Fruit fly (Drosophila melanogaster) whole organism, pupa: ENCODE data around the gene PIG-K.
A peak's percentile ranks its signal among the peaks of the same experiment; 100 is the strongest.

ENCODE experiments used
- CG10348 ChIP-seq: fragments of 200-800 bp; sonication (Bioruptor generic); IDR thresholded peaks from 2 replicates; pipeline ENCODE4 v1.3.6; 2022; ENCODE audit warnings: missing biosample characterization, missing genetic modification characterization
- CG12605 ChIP-seq: fragments of 200-800 bp; sonication (Bioruptor generic); IDR thresholded peaks from 2 replicates; pipeline ENCODE4 v1.3.6; 2022; ENCODE audit warnings: missing biosample characterization, missing genetic modification characterization
- CG13204 ChIP-seq: fragments of 200-800 bp; sonication (Bioruptor generic); optimal IDR thresholded peaks from 2 replicates; lab custom pipeline; 2018; ENCODE audit warnings: missing biosample characterization, mild to moderate bottlenecking, missing genetic modification characterization, moderate library complexity
- CG14655 ChIP-seq: fragments of 200-800 bp; sonication (Bioruptor generic); optimal IDR thresholded peaks from 3 replicates; lab custom pipeline; 2017; ENCODE audit warnings: mild to moderate bottlenecking, missing biosample characterization, missing genetic modification reagents, missing genetic modification characterization
- CG15710 ChIP-seq: fragments of 200-800 bp; sonication (Bioruptor generic); optimal IDR thresholded peaks from 2 replicates; lab custom pipeline; 2018; ENCODE audit warnings: missing biosample characterization, mild to moderate bottlenecking, missing genetic modification characterization, moderate library complexity
- CG17806 ChIP-seq: fragments of 200-800 bp; sonication (Bioruptor generic); optimal IDR thresholded peaks from 2 replicates; lab custom pipeline; 2018; ENCODE audit warnings: missing biosample characterization, mild to moderate bottlenecking, missing genetic modification characterization, moderate library complexity
- CG32121 ChIP-seq: fragments of 200-800 bp; sonication (Bioruptor generic); IDR thresholded peaks from 2 replicates; pipeline ENCODE4 v1.3.6; 2022; ENCODE audit warnings: missing biosample characterization, missing genetic modification characterization
- CG34367 ChIP-seq: fragments of 200-800 bp; sonication (Bioruptor generic); optimal IDR thresholded peaks from 2 replicates; lab custom pipeline; 2018; ENCODE audit warnings: missing biosample characterization, mild to moderate bottlenecking, missing genetic modification characterization
- CG4496 ChIP-seq: fragments of 200-800 bp; sonication (Bioruptor generic); IDR thresholded peaks from 3 replicates; pipeline ENCODE4 v1.3.6; 2022; ENCODE audit warnings: missing biosample characterization, missing genetic modification characterization
- CG8159 ChIP-seq: fragments of 200-800 bp; sonication (Bioruptor generic); optimal IDR thresholded peaks from 3 replicates; lab custom pipeline; 2018; ENCODE audit warnings: missing biosample characterization, mild to moderate bottlenecking, missing genetic modification characterization, moderate library complexity
- CG8301 ChIP-seq: fragments of 200-800 bp; sonication (Bioruptor generic); optimal IDR thresholded peaks from 2 replicates; lab custom pipeline; 2018; ENCODE audit warnings: missing biosample characterization, mild to moderate bottlenecking, missing genetic modification characterization
- CG9948 ChIP-seq: fragments of 200-800 bp; sonication (Bioruptor generic); optimal IDR thresholded peaks from 2 replicates; lab custom pipeline; 2018; ENCODE audit warnings: missing biosample characterization, mild to moderate bottlenecking, missing genetic modification characterization, moderate library complexity
- D1 ChIP-seq: fragments of 200-800 bp; sonication (Bioruptor generic); optimal IDR thresholded peaks from 2 replicates; lab custom pipeline; 2018; ENCODE audit warnings: missing biosample characterization, mild to moderate bottlenecking, missing genetic modification characterization, moderate library complexity
- EcR ChIP-seq: fragments of 200-800 bp; sonication (Bioruptor generic); optimal IDR thresholded peaks from 3 replicates; lab custom pipeline; 2019; ENCODE audit warnings: missing biosample characterization, missing genetic modification characterization, mild to moderate bottlenecking, moderate library complexity, missing genetic modification reagents
- Ets98B ChIP-seq: fragments of 200-800 bp; sonication (Bioruptor generic); IDR thresholded peaks from 2 replicates; pipeline ENCODE4 v1.3.6; 2022; ENCODE audit warnings: missing biosample characterization, missing genetic modification characterization
- Pif1A ChIP-seq: fragments of 200-800 bp; sonication (Bioruptor generic); optimal IDR thresholded peaks from 3 replicates; lab custom pipeline; 2016; ENCODE audit warnings: missing biosample characterization, missing genetic modification characterization
- Pif1B ChIP-seq: fragments of 200-800 bp; sonication (Bioruptor generic); optimal IDR thresholded peaks from 3 replicates; lab custom pipeline; 2016; ENCODE audit warnings: missing biosample characterization, missing genetic modification characterization
- Snoo ChIP-seq: fragments of 200-800 bp; sonication (Bioruptor generic); optimal IDR thresholded peaks from 3 replicates; lab custom pipeline; 2017; ENCODE audit warnings: missing biosample characterization, mild to moderate bottlenecking, missing genetic modification characterization, inconsistent platforms
- fd96Ca ChIP-seq: fragments of 200-800 bp; sonication (Bioruptor generic); IDR thresholded peaks from 3 replicates; pipeline ENCODE4 v1.3.6; 2022; ENCODE audit warnings: missing biosample characterization, missing genetic modification characterization
- gl ChIP-seq: fragments of 200-800 bp; sonication (Bioruptor generic); optimal IDR thresholded peaks from 2 replicates; lab custom pipeline; 2018; ENCODE audit warnings: missing biosample characterization, mild to moderate bottlenecking, missing genetic modification characterization
- rn ChIP-seq: fragments of 200-800 bp; sonication (Bioruptor generic); IDR thresholded peaks from 2 replicates; pipeline ENCODE4 v1.3.6; 2022; ENCODE audit warnings: missing biosample characterization, missing genetic modification characterization

PIG-K gene

DNA sequence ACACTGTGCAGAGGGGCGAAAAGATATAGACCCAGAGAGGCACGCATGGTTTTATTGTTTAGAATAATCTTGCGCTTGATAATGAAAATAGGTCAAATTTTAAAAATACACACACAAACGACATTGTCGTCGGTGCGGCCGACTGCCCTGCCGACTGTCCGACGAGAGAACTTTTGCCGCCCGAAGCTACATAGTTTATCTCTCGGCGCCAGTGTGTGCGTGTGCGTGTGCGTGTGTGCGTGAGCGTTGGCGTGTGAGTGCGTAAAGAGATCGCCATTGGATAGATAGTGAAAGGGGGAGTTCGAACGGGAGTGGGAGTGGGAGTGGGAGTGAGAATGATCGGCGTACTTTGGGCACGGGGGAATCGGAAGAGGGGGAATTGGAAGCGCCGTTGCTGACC, 13.5 kb downstream of the PIG-K start:
- TF ChIP-seq Ets98B (GFP tag; lab: Robert Waterston, UW) (no peak; the same call in 1 of the 2 replicates), Pif1B (GFP tag; lab: Kevin White, UChicago) (no peak), CG4496 (GFP tag; lab: Robert Waterston, UW) (peak; percentile 35; the same call in 1 of the 3 replicates)

- TF ChIP-seq Pif1A (no peak), CG12605 (GFP tag; lab: Robert Waterston, UW) (no peak), Pif1B (GFP tag; lab: Kevin White, UChicago) (no peak)
- TF ChIP-seq, all 21 proteins: peak for 0
Measured at dm6 chrX:1994184-1994583, 15.0 kb downstream of the PIG-K start.

dm6 chrX:1991843-1992242, 17.3 kb downstream of the PIG-K start:
- TF ChIP-seq CG8159 (no peak), CG4496 (GFP tag; lab: Robert Waterston, UW) (peak; percentile 54; the same call in 1 of the 3 replicates), Ets98B (GFP tag; lab: Robert Waterston, UW) (peak; percentile 47; the same call in 1 of the 2 replicates), CG8301 (no peak), CG17806 (no peak), Pif1A (no peak), rn (GFP tag; lab: Robert Waterston, UW) (no peak), gl (no peak), CG14655 (no peak), CG34367 (tag; lab: Kevin White, UChicago) (no peak), Snoo (no peak)

- no peak for TF ChIP-seq rn (GFP tag; lab: Robert Waterston, UW)
- TF ChIP-seq CG15710 (tag; lab: Kevin White, UChicago), result no peak
- no peak for TF ChIP-seq CG13204 (GFP tag; lab: Kevin White, UChicago)
- no peak for TF ChIP-seq Pif1A
- no peak for TF ChIP-seq CG8159
- TF ChIP-seq CG4496 (GFP tag; lab: Robert Waterston, UW), result peak; percentile 24; the same call in 1 of the 3 replicates
- TF ChIP-seq, all 21 proteins: peak for 1
Measured at dm6 chrX:1989981-1990380, 19.2 kb downstream of the PIG-K start.

- TF ChIP-seq Ets98B (GFP tag; lab: Robert Waterston, UW), result peak; percentile 92
- TF ChIP-seq CG32121 (GFP tag; lab: Robert Waterston, UW), result peak; percentile 96
- TF ChIP-seq EcR (GFP tag; lab: Kevin White, UChicago), result no peak
- peak; percentile 75 for TF ChIP-seq CG14655
- peak; percentile 35 for TF ChIP-seq CG9948
- TF ChIP-seq CG8159, result no peak
- peak; percentile 81 for TF ChIP-seq rn (GFP tag; lab: Robert Waterston, UW)
- TF ChIP-seq Snoo, result no peak
- peak; percentile 40 for TF ChIP-seq Pif1A
- TF ChIP-seq CG4496 (GFP tag; lab: Robert Waterston, UW), result peak; percentile 96
- TF ChIP-seq D1, result no peak
- peak; percentile 94 for TF ChIP-seq fd96Ca (GFP tag; lab: Robert Waterston, UW)
- peak; percentile 89 for TF ChIP-seq CG10348 (GFP tag; lab: Robert Waterston, UW)
- no peak for TF ChIP-seq CG34367 (tag; lab: Kevin White, UChicago)
- TF ChIP-seq CG17806, result peak; percentile 11
- TF ChIP-seq Pif1B (GFP tag; lab: Kevin White, UChicago), result peak; percentile 15
- no peak for TF ChIP-seq CG15710 (tag; lab: Kevin White, UChicago)
- TF ChIP-seq CG12605 (GFP tag; lab: Robert Waterston, UW), result peak; percentile 84
- no peak for TF ChIP-seq CG13204 (GFP tag; lab: Kevin White, UChicago)
- peak; percentile 74 for TF ChIP-seq CG8301
- no peak for TF ChIP-seq gl
Measured at dm6 chrX:1988673-1989072, 20.5 kb downstream of the PIG-K start.

- TF ChIP-seq fd96Ca (GFP tag; lab: Robert Waterston, UW) (no peak), CG8159 (no peak), CG15710 (tag; lab: Kevin White, UChicago) (no peak), CG12605 (GFP tag; lab: Robert Waterston, UW) (no peak), CG10348 (GFP tag; lab: Robert Waterston, UW) (no peak), CG8301 (no peak), CG32121 (GFP tag; lab: Robert Waterston, UW) (no peak), CG14655 (no peak), Pif1A (no peak), CG17806 (no peak), EcR (GFP tag; lab: Kevin White, UChicago) (no peak), CG34367 (tag; lab: Kevin White, UChicago) (no peak), rn (GFP tag; lab: Robert Waterston, UW) (no peak), Pif1B (GFP tag; lab: Kevin White, UChicago) (no peak), D1 (no peak), CG9948 (no peak), CG13204 (GFP tag; lab: Kevin White, UChicago) (no peak), Snoo (no peak), Ets98B (GFP tag; lab: Robert Waterston, UW) (no peak)
Measured at dm6 chrX:1985516-1985915, 23.6 kb downstream of the PIG-K start.

DNA sequence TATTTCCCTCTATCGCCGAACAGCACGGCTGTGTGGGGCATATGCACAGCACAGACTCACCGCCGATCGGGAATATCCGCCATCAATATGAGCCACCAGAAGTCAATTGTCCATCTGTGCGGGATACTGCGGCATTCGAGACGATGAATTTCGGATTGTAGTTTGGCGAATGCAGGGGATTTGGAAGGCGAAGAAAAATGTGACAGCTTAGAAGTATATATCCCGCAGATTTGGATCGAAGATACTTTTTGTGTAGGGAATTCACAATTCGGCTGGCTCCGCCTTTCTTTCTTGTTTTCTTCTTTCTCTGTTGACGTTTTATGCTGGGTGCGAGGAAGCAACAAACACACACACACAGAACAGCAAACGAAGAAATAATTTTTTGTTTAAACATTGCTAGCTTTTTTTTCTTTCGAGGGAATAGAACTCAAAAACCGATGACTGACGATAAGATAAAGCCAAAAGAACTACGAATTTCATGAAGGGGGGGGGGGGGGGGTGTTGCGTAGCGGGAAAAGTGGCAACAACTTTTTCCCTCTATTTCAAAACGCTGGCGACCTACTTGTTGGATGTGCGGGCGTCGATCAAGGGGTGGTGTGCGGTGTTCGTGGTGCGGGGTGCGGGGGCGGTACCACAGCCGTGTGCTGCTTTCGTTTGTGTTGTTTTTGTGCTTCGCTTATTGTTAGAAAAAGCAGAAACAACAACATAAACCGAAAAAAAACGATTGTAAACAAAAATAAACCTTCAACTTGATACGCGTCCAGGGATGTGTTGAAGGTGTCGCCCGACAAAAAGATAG, 24.8 kb downstream of the PIG-K start:
- TF ChIP-seq CG13204 (GFP tag; lab: Kevin White, UChicago) (no peak), CG4496 (GFP tag; lab: Robert Waterston, UW) (peak; percentile 71), CG8301 (peak; percentile 37), fd96Ca (GFP tag; lab: Robert Waterston, UW) (peak; percentile 68), CG14655 (peak; percentile 22), CG12605 (GFP tag; lab: Robert Waterston, UW) (0 out of 2 replicates have a peak, but pooled peaks have one; percentile 23), Ets98B (GFP tag; lab: Robert Waterston, UW) (peak; percentile 49; the same call in 1 of the 2 replicates), CG32121 (GFP tag; lab: Robert Waterston, UW) (peak; percentile 29), Pif1A (no peak)
